Fruit fly (Drosophila melanogaster) whole organism, embryonic: ENCODE results near the gene CG14511.

Source experiments
- Aef1 ChIP-seq: fragments of 200-800 bp; sonication (Bioruptor generic); IDR thresholded peaks from 3 replicates; pipeline ENCODE4 v1.3.6; 2022; ENCODE audit warnings: missing biosample characterization, missing genetic modification characterization
- Bgb ChIP-seq: fragments of 200-800 bp; sonication (Bioruptor generic); IDR thresholded peaks from 2 replicates; pipeline ENCODE4 v1.3.6; 2022; ENCODE audit warnings: missing biosample characterization, missing genetic modification characterization; ENCODE audit not compliant: partially characterized antibody
- CG10543 ChIP-seq: fragments of 200-800 bp; sonication (Bioruptor generic); optimal IDR thresholded peaks from 3 replicates; lab custom pipeline; 2017; ENCODE audit warnings: missing biosample characterization, mild to moderate bottlenecking, missing genetic modification characterization, moderate library complexity
- CG10654 ChIP-seq: fragments of 200-800 bp; sonication (Bioruptor generic); optimal IDR thresholded peaks from 2 replicates; lab custom pipeline; 2016; ENCODE audit warnings: missing biosample characterization, missing genetic modification characterization
- CG11085 ChIP-seq: fragments of 200-800 bp; sonication (Bioruptor generic); IDR thresholded peaks from 2 replicates; pipeline ENCODE4 v1.3.6; 2022; ENCODE audit warnings: missing biosample characterization, missing genetic modification characterization
- CG12659 ChIP-seq: fragments of 200-800 bp; sonication (Bioruptor generic); optimal IDR thresholded peaks from 3 replicates; lab custom pipeline; 2017; ENCODE audit warnings: mild to moderate bottlenecking, missing biosample characterization, missing genetic modification reagents, missing genetic modification characterization
- CG13424 ChIP-seq: fragments of 200-800 bp; sonication (Bioruptor generic); optimal IDR thresholded peaks from 2 replicates; lab custom pipeline; 2019; ENCODE audit warnings: missing biosample characterization, mild to moderate bottlenecking, missing genetic modification characterization, moderate library complexity
- CG13775 ChIP-seq: fragments of 200-800 bp; sonication (Bioruptor generic); optimal IDR thresholded peaks from 3 replicates; lab custom pipeline; 2017; ENCODE audit warnings: missing biosample characterization, mild to moderate bottlenecking, missing genetic modification characterization
- CG15073 ChIP-seq: fragments of 200-800 bp; sonication (Bioruptor generic); optimal IDR thresholded peaks from 2 replicates; lab custom pipeline; 2016; ENCODE audit warnings: missing biosample characterization, missing genetic modification characterization
- CG1603 ChIP-seq: fragments of 200-800 bp; sonication (Bioruptor generic); optimal IDR thresholded peaks from 2 replicates; lab custom pipeline; 2019; ENCODE audit warnings: missing biosample characterization, mild to moderate bottlenecking, missing genetic modification characterization, moderate library complexity
- CG16813 ChIP-seq: fragments of 200-800 bp; sonication (Bioruptor generic); IDR thresholded peaks from 3 replicates; pipeline ENCODE4 v1.3.6; 2022; ENCODE audit warnings: missing biosample characterization, missing genetic modification characterization; ENCODE audit not compliant: partially characterized antibody
- CG17359 ChIP-seq: fragments of 200-800 bp; sonication (Bioruptor generic); optimal IDR thresholded peaks from 3 replicates; lab custom pipeline; 2018; ENCODE audit warnings: missing biosample characterization, mild to moderate bottlenecking, missing genetic modification characterization, moderate library complexity
- CG17361 ChIP-seq: fragments of 200-800 bp; sonication (Bioruptor generic); IDR thresholded peaks from 3 replicates; pipeline ENCODE4 v1.3.6; 2022; ENCODE audit warnings: missing biosample characterization, missing genetic modification characterization
- CG17829 ChIP-seq: fragments of 200-800 bp; optimal IDR thresholded peaks from 2 replicates; lab custom pipeline; 2019; ENCODE audit warnings: missing biosample characterization, mild to moderate bottlenecking, missing genetic modification characterization, moderate library complexity
- CG2120 ChIP-seq: fragments of 200-800 bp; sonication (Bioruptor generic); optimal IDR thresholded peaks from 3 replicates; lab custom pipeline; 2016; ENCODE audit warnings: missing biosample characterization, missing genetic modification characterization
- CG32532 ChIP-seq: fragments of 200-800 bp; sonication (Bioruptor generic); IDR thresholded peaks from 2 replicates; pipeline ENCODE4 v1.3.6; 2022; ENCODE audit warnings: missing biosample characterization, missing genetic modification characterization
- CG32772 ChIP-seq: fragments of 200-800 bp; sonication (Bioruptor generic); IDR thresholded peaks from 2 replicates; pipeline ENCODE4 v1.3.6; 2022; ENCODE audit warnings: missing biosample characterization, missing genetic modification characterization
- CG3847 ChIP-seq: fragments of 200-800 bp; sonication (Bioruptor generic); IDR thresholded peaks from 2 replicates; pipeline ENCODE4 v1.3.6; 2022; ENCODE audit warnings: missing biosample characterization, missing genetic modification characterization
- CG8359 ChIP-seq: fragments of 200-800 bp; sonication (Bioruptor generic); optimal IDR thresholded peaks from 2 replicates; lab custom pipeline; 2017; ENCODE audit warnings: missing biosample characterization, mild to moderate bottlenecking, missing genetic modification characterization, borderline replicate concordance
- CG9932 ChIP-seq: fragments of 200-800 bp; sonication (Bioruptor generic); IDR thresholded peaks from 2 replicates; pipeline ENCODE4 v1.3.6; 2022; ENCODE audit warnings: missing biosample characterization, missing genetic modification characterization
- CoRest ChIP-seq: fragments of 200-800 bp; sonication (Bioruptor generic); optimal IDR thresholded peaks from 3 replicates; lab custom pipeline; 2018; ENCODE audit warnings: missing biosample characterization, mild to moderate bottlenecking, missing genetic modification characterization, moderate library complexity
- E2f1 ChIP-seq: fragments of 200-800 bp; sonication (Bioruptor generic); IDR thresholded peaks from 2 replicates; pipeline ENCODE4 v1.3.6; 2022; ENCODE audit warnings: missing biosample characterization, missing genetic modification characterization
- ERR ChIP-seq: fragments of 200-800 bp; sonication (Bioruptor generic); optimal IDR thresholded peaks from 2 replicates; lab custom pipeline; 2016; ENCODE audit warnings: missing biosample characterization, missing genetic modification characterization
- Gug ChIP-seq: fragments of 200-800 bp; sonication (Bioruptor generic); IDR thresholded peaks from 4 replicates; pipeline ENCODE4 v1.3.6; 2022; ENCODE audit warnings: missing biosample characterization, missing genetic modification characterization
- Hr78 ChIP-seq, 2 experiments: fragments of 200-800 bp in 1 of 2; fragments of >200 bp in 1 of 2; sonication (Bioruptor generic) in 1 of 2; optimal IDR thresholded peaks; 2 replicates each; lab custom pipeline; 2017 to 2019; ENCODE audit warnings: missing biosample characterization in 2 of 2, missing genetic modification characterization in 2 of 2, mild to moderate bottlenecking in 1 of 2, moderate library complexity in 1 of 2
- Hsf ChIP-seq: fragments of 200-800 bp; sonication (Bioruptor generic); optimal IDR thresholded peaks from 3 replicates; lab custom pipeline; 2016; ENCODE audit warnings: missing biosample characterization, missing genetic modification characterization
- ac ChIP-seq: fragments of 200-800 bp; sonication (Bioruptor generic); optimal IDR thresholded peaks from 3 replicates; lab custom pipeline; 2017; ENCODE audit warnings: missing biosample characterization, mild to moderate bottlenecking, missing genetic modification characterization
- ara ChIP-seq: fragments of 200-800 bp; sonication (Bioruptor generic); IDR thresholded peaks from 2 replicates; pipeline ENCODE4 v1.3.6; 2022; ENCODE audit warnings: missing biosample characterization, missing genetic modification characterization
- bab2 ChIP-seq: fragments of 200-800 bp; sonication (Bioruptor generic); optimal IDR thresholded peaks from 2 replicates; lab custom pipeline; 2016; ENCODE audit warnings: missing biosample characterization, missing genetic modification characterization
- cg ChIP-seq: fragments of 200-800 bp; sonication (Bioruptor generic); optimal IDR thresholded peaks from 3 replicates; lab custom pipeline; 2019; ENCODE audit warnings: missing biosample characterization, mild to moderate bottlenecking, missing genetic modification characterization, moderate library complexity
- ci ChIP-seq: fragments of 200-800 bp; sonication (Bioruptor generic); IDR thresholded peaks from 3 replicates; pipeline ENCODE4 v1.3.6; 2022; ENCODE audit warnings: missing biosample characterization, missing genetic modification characterization
- dpn ChIP-seq, 2 experiments: fragments of 200-800 bp; sonication (Bioruptor generic); optimal IDR thresholded peaks; 3 replicates each; lab custom pipeline; 2016; ENCODE audit warnings: missing biosample characterization in 2 of 2, missing genetic modification characterization in 2 of 2
- dysf ChIP-seq: fragments of 200-800 bp; sonication (Bioruptor generic); IDR thresholded peaks from 3 replicates; pipeline ENCODE4 v1.3.6; 2022; ENCODE audit warnings: missing biosample characterization, missing genetic modification characterization
- eyg ChIP-seq: fragments of 200-800 bp; sonication (Bioruptor generic); optimal IDR thresholded peaks from 3 replicates; lab custom pipeline; 2016; ENCODE audit warnings: missing biosample characterization, missing genetic modification characterization
- fd3F ChIP-seq: fragments of 200-800 bp; sonication (Bioruptor generic); optimal IDR thresholded peaks from 2 replicates; lab custom pipeline; 2018; ENCODE audit warnings: missing biosample characterization, mild to moderate bottlenecking, missing genetic modification characterization, moderate library complexity
- fd96Cb ChIP-seq: fragments of 200-800 bp; sonication (Bioruptor generic); optimal IDR thresholded peaks from 2 replicates; lab custom pipeline; 2018; ENCODE audit warnings: missing biosample characterization, mild to moderate bottlenecking, missing genetic modification characterization, moderate library complexity
- grau ChIP-seq: fragments of 200-800 bp; optimal IDR thresholded peaks from 3 replicates; lab custom pipeline; 2019; ENCODE audit warnings: missing biosample characterization, mild to moderate bottlenecking, missing genetic modification characterization, moderate library complexity
- hkb ChIP-seq, 2 experiments: fragments of 200-800 bp in 1 of 2; fragments of >200 bp in 1 of 2; sonication (Bioruptor generic) in 1 of 2; IDR thresholded peaks in 1 of 2; optimal IDR thresholded peaks in 1 of 2; 2 replicates each; pipeline versions ENCODE4 v1.3.6 to Lab custom; 2017 to 2022; ENCODE audit warnings: missing biosample characterization in 1 of 2, missing genetic modification characterization in 1 of 2
- lilli ChIP-seq: fragments of 200-800 bp; sonication (Bioruptor generic); optimal IDR thresholded peaks from 3 replicates; lab custom pipeline; 2016; ENCODE audit warnings: missing biosample characterization, missing genetic modification characterization
- lmd ChIP-seq: fragments of 200-800 bp; sonication (Bioruptor generic); IDR thresholded peaks from 2 replicates; pipeline ENCODE4 v1.3.6; 2022; ENCODE audit warnings: missing biosample characterization, missing genetic modification characterization
- lov ChIP-seq, 2 experiments: fragments of 200-800 bp in 1 of 2; fragments of >200 bp in 1 of 2; sonication (Bioruptor generic) in 1 of 2; IDR thresholded peaks in 1 of 2; optimal IDR thresholded peaks in 1 of 2; 2 replicates in 1 of 2; 3 replicates in 1 of 2; pipeline versions ENCODE4 v1.3.6 to Lab custom; 2017 to 2022; ENCODE audit warnings: missing biosample characterization in 1 of 2, missing genetic modification characterization in 1 of 2
- ranshi ChIP-seq: fragments of 200-800 bp; sonication (Bioruptor generic); IDR thresholded peaks from 2 replicates; pipeline ENCODE4 v1.3.6; 2022; ENCODE audit warnings: missing biosample characterization, missing genetic modification characterization
- sens ChIP-seq: fragments of 200-800 bp; sonication (Bioruptor generic); peaks from one replicate; lab custom pipeline; 2016; ENCODE audit warnings: missing biosample characterization, missing genetic modification characterization
- sens-2 ChIP-seq: fragments of 200-800 bp; sonication (Bioruptor generic); IDR thresholded peaks from 2 replicates; pipeline ENCODE4 v1.3.6; 2022; ENCODE audit warnings: missing biosample characterization, missing genetic modification characterization
- slbo ChIP-seq: fragments of 200-800 bp; sonication (Bioruptor generic); IDR thresholded peaks from 2 replicates; pipeline ENCODE4 v1.3.6; 2022; ENCODE audit warnings: missing biosample characterization, missing genetic modification characterization
- vvl ChIP-seq: fragments of 200-800 bp; sonication (Bioruptor generic); IDR thresholded peaks from 2 replicates; pipeline ENCODE4 v1.3.6; 2022; ENCODE audit warnings: missing biosample characterization, missing genetic modification characterization
- wdn ChIP-seq: fragments of 200-800 bp; sonication (Bioruptor generic); IDR thresholded peaks from 2 replicates; pipeline ENCODE4 v1.3.6; 2022; ENCODE audit warnings: missing biosample characterization, missing genetic modification characterization
- zfh1 ChIP-seq: fragments of 200-800 bp; sonication (Bioruptor generic); IDR thresholded peaks from 3 replicates; pipeline ENCODE4 v1.3.6; 2022; ENCODE audit warnings: missing biosample characterization, missing genetic modification characterization

Gene CG14511

DNA sequence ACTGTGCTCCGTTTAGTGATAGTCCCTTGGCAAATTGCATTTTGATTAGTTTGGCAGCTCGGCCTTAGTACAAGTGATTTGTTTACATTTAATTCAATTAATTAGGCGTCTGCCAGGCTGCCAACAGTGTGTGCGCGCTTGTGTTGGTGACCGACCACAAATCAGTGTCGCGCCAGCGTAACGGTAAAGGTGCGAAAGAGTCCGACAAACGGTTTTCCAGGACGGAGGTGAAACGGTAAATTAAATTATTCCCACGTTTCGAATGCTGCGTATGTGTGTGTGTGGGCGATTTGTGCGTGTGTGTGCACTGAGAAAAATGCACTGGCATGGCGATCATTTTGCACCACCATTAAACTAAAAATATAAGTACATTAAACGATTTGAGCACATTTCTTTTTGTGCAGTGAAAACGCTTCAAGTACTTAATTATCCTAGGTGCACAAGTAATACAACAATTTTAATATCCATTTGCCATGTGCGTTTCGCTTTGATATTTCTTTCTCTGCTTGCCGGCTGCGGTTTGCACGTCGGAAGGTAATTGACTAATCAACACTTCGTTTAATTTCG is 7.6 kb downstream of the CG14511 start (continued):
- TF ChIP-seq CG9932 (GFP tag; lab: Robert Waterston, UW) (peak; percentile 49), bab2 (peak; percentile 20), dysf (peak; percentile 29; the same call in 1 of the 3 replicates), sens (peak; percentile 76), CG2120 (GFP tag; lab: Kevin White, UChicago) (peak; percentile 40), sens-2 (GFP tag; lab: Robert Waterston, UW) (no peak), wdn (GFP tag; lab: Robert Waterston, UW) (0 out of 2 replicates have a peak, but pooled peaks have one; percentile 33), hkb (optimal IDR thresholded peaks at IDR 0.05; lab: Kevin White, UChicago) (no peak), hkb (GFP tag; IDR thresholded peaks at IDR 0.05; lab: Robert Waterston, UW) (peak; percentile 9; the same call in 1 of the 2 replicates), CG15073 (GFP tag; lab: Kevin White, UChicago) (no peak), fd3F (GFP tag; lab: Kevin White, UChicago) (peak; percentile 26), CG16813 (0 out of 3 replicates have a peak, but pooled peaks have one; percentile 5), ranshi (GFP tag; lab: Robert Waterston, UW) (0 out of 2 replicates have a peak, but pooled peaks have one; percentile 21), dpn (GFP tag; optimal IDR thresholded peaks at IDR 0.05; lab: Kevin White, UChicago) (peak in 1 of 2 experiments; percentile 4), CG17359 (tag; lab: Kevin White, UChicago) (peak; percentile 13), ac (GFP tag; lab: Kevin White, UChicago) (no peak), slbo (GFP tag; lab: Robert Waterston, UW) (peak; percentile 61; the same call in 1 of the 2 replicates), vvl (peak; percentile 18; the same call in 1 of the 2 replicates), CG3847 (GFP tag; lab: Robert Waterston, UW) (peak; percentile 15; the same call in 1 of the 2 replicates), CG10654 (GFP tag; lab: Kevin White, UChicago) (peak; percentile 10), ara (GFP tag; lab: Robert Waterston, UW) (no peak), Hr78 (GFP tag; optimal IDR thresholded peaks at IDR 0.05; lab: Kevin White, UChicago) (peak in 1 of 2 experiments; percentile 1), CG32772 (0 out of 2 replicates have a peak, but pooled peaks have one; percentile 23), CG17829 (tag; lab: Kevin White, UChicago) (peak; percentile 8), CG10543 (peak; percentile 21), fd96Cb (tag; lab: Kevin White, UChicago) (peak; percentile 4), lilli (GFP tag; lab: Kevin White, UChicago) (peak; percentile 9), Bgb (GFP tag; lab: Robert Waterston, UW) (0 out of 2 replicates have a peak, but pooled peaks have one; percentile 2), CG12659 (GFP tag; lab: Kevin White, UChicago) (peak; percentile 5), ERR (GFP tag; lab: Kevin White, UChicago) (no peak), E2f1 (GFP tag; lab: Robert Waterston, UW) (no peak), CG32532 (0 out of 2 replicates have a peak, but pooled peaks have one; percentile 30), CG8359 (GFP tag; lab: Kevin White, UChicago) (no peak), Aef1 (GFP tag; lab: Robert Waterston, UW) (no peak), CG1603 (tag; lab: Kevin White, UChicago) (peak; percentile 41), eyg (GFP tag; lab: Kevin White, UChicago) (no peak), CG17361 (GFP tag; lab: Robert Waterston, UW) (0 out of 3 replicates have a peak, but pooled peaks have one; percentile 25), grau (peak; percentile 39), Gug (GFP tag; lab: Robert Waterston, UW) (peak; percentile 36; the same call in 1 of the 4 replicates), CoRest (tag; lab: Kevin White, UChicago) (peak; percentile 3), Hsf (GFP tag; lab: Kevin White, UChicago) (peak; percentile 38), CG11085 (GFP tag; lab: Robert Waterston, UW) (0 out of 2 replicates have a peak, but pooled peaks have one; percentile 12), CG13424 (peak; percentile 23), lmd (GFP tag; lab: Robert Waterston, UW) (peak; percentile 38; the same call in 1 of the 2 replicates), zfh1 (GFP tag; lab: Robert Waterston, UW) (no peak), ci (0 out of 3 replicates have a peak, but pooled peaks have one; percentile 9), CG13775 (GFP tag; lab: Kevin White, UChicago) (peak; percentile 12), cg (peak; percentile 6), lov (optimal IDR thresholded peaks at IDR 0.05; lab: Kevin White, UChicago) (no peak), lov (GFP tag; IDR thresholded peaks at IDR 0.05; lab: Robert Waterston, UW) (0 out of 3 replicates have a peak, but pooled peaks have one; percentile 13)
